Fruit fly (Drosophila melanogaster) Kc167 (cell line): Measurements from ENCODE around the gene CG42537.

Source experiments
- Myc ChIP-seq: fragments of >200 bp; optimal IDR thresholded peaks from 2 replicates; lab custom pipeline; 2017; ENCODE audit warnings: missing external identifiers
- Sin3A ChIP-seq: fragments of >200 bp; optimal IDR thresholded peaks from 2 replicates; lab custom pipeline; 2018; ENCODE audit warnings: missing external identifiers
- h ChIP-seq: fragments of >200 bp; optimal IDR thresholded peaks from 3 replicates; lab custom pipeline; 2018; ENCODE audit warnings: missing external identifiers
- insv ChIP-seq: fragments of >200 bp; optimal IDR thresholded peaks from 3 replicates; lab custom pipeline; 2018; ENCODE audit warnings: missing external identifiers
- psq ChIP-seq: fragments of >200 bp; optimal IDR thresholded peaks from 2 replicates; lab custom pipeline; 2017; ENCODE audit warnings: missing external identifiers
- ttk ChIP-seq: sonication (Bioruptor generic); optimal IDR thresholded peaks from 2 replicates; lab custom pipeline; 2017; ENCODE audit warnings: missing external identifiers

The CG42537 gene

dm6 chr3R:6399752-6400151, 22.2 kb downstream of the CG42537 start:
- TF ChIP-seq psq (lab: Kevin White, UChicago) = no peak
- no peak for TF ChIP-seq Myc (lab: Kevin White, UChicago)
- TF ChIP-seq h (lab: Kevin White, UChicago) = no peak
- no peak for TF ChIP-seq Sin3A (lab: Kevin White, UChicago)
- TF ChIP-seq insv = no peak
- TF ChIP-seq ttk (lab: Kevin White, UChicago) = no peak

- TF ChIP-seq psq (lab: Kevin White, UChicago) = no peak
- no peak for TF ChIP-seq Myc (lab: Kevin White, UChicago)
- no peak for TF ChIP-seq h (lab: Kevin White, UChicago)
- no peak for TF ChIP-seq insv
- TF ChIP-seq ttk (lab: Kevin White, UChicago) = no peak
- TF ChIP-seq Sin3A (lab: Kevin White, UChicago) = no peak
Measured at dm6 chr3R:6400710-6401521, 23.3 kb downstream of the CG42537 start.

dm6 chr3R:6401522-6401844, 23.9 kb downstream of the CG42537 start:
- TF ChIP-seq psq (lab: Kevin White, UChicago) (no peak), Myc (lab: Kevin White, UChicago) (no peak), ttk (lab: Kevin White, UChicago) (no peak), Sin3A (lab: Kevin White, UChicago) (no peak), h (lab: Kevin White, UChicago) (no peak), insv (no peak)

dm6 chr3R:6402522-6403171, 25.1 kb downstream of the CG42537 start:
- TF ChIP-seq insv = no peak

- no peak for TF ChIP-seq h (lab: Kevin White, UChicago)
- no peak for TF ChIP-seq psq (lab: Kevin White, UChicago)
- TF ChIP-seq Myc (lab: Kevin White, UChicago) = no peak
- TF ChIP-seq Sin3A (lab: Kevin White, UChicago) = no peak
- no peak for TF ChIP-seq insv
- TF ChIP-seq ttk (lab: Kevin White, UChicago) = no peak
Measured at dm6 chr3R:6403674-6404073, 26.1 kb downstream of the CG42537 start.

- no peak for TF ChIP-seq Sin3A (lab: Kevin White, UChicago)
- no peak for TF ChIP-seq h (lab: Kevin White, UChicago)
- TF ChIP-seq psq (lab: Kevin White, UChicago) = no peak
- no peak for TF ChIP-seq Myc (lab: Kevin White, UChicago)
- TF ChIP-seq ttk (lab: Kevin White, UChicago) = no peak
- TF ChIP-seq insv = no peak
Measured at dm6 chr3R:6404174-6404573, 26.6 kb downstream of the CG42537 start.

- no peak for TF ChIP-seq insv
- no peak for TF ChIP-seq psq (lab: Kevin White, UChicago)
- TF ChIP-seq h (lab: Kevin White, UChicago) = no peak
- no peak for TF ChIP-seq Sin3A (lab: Kevin White, UChicago)
- TF ChIP-seq Myc (lab: Kevin White, UChicago) = no peak
- TF ChIP-seq ttk (lab: Kevin White, UChicago) = no peak
Measured at dm6 chr3R:6405239-6405638, 27.6 kb downstream of the CG42537 start.

dm6 chr3R:6405674-6406565, 28.3 kb downstream of the CG42537 start, which contains the start of gene Dmtn:
Gene Dmtn (minus strand): TSS chr3R:6405895.
- TF ChIP-seq Sin3A (lab: Kevin White, UChicago) (no peak), h (lab: Kevin White, UChicago) (no peak), Myc (lab: Kevin White, UChicago) (no peak), psq (lab: Kevin White, UChicago) (peak; percentile 86), insv (no peak)

- TF ChIP-seq insv = no peak
- TF ChIP-seq h (lab: Kevin White, UChicago) = no peak
- TF ChIP-seq ttk (lab: Kevin White, UChicago) = no peak
- TF ChIP-seq psq (lab: Kevin White, UChicago) = peak; percentile 92
- no peak for TF ChIP-seq Myc (lab: Kevin White, UChicago)
- no peak for TF ChIP-seq Sin3A (lab: Kevin White, UChicago)
Measured at dm6 chr3R:6406566-6407098, 29.0 kb downstream of the CG42537 start, which contains the start of gene gpp. Gene gpp (plus strand): TSS chr3R:6406855.

- TF ChIP-seq psq (lab: Kevin White, UChicago) (no peak), insv (no peak), ttk (lab: Kevin White, UChicago) (no peak), Myc (lab: Kevin White, UChicago) (no peak), h (lab: Kevin White, UChicago) (no peak), Sin3A (lab: Kevin White, UChicago) (no peak)
Measured at dm6 chr3R:6407544-6407943, 29.9 kb downstream of the CG42537 start.

dm6 chr3R:6408467-6408866, 30.9 kb downstream of the CG42537 start:
- TF ChIP-seq psq (lab: Kevin White, UChicago) = no peak
- no peak for TF ChIP-seq ttk (lab: Kevin White, UChicago)
- TF ChIP-seq Sin3A (lab: Kevin White, UChicago) = no peak
- no peak for TF ChIP-seq insv
- TF ChIP-seq h (lab: Kevin White, UChicago) = no peak
- no peak for TF ChIP-seq Myc (lab: Kevin White, UChicago)
